Fruit fly (Drosophila melanogaster): Measurements from ENCODE around the gene CG14113.

CG14113 gene

DNA sequence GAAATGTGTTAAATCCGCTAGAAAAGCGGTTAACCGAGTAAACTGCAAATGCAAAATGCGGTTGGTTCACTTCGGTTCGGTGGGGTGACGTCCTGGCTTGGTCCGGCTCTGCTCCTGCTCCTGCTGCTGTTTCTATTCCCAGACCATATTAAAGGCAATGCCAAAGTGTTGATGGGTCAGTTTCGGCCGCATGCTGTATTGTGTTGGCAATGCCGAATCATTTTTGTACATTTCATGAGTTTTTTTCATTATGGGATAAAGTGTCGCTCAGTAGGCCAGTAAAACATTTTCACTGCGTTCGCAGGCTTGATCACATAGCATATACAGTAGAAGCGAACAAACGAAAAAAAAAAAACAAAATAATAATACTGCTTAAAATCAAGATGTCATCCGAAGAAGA, at the start of gene CG14113:
Gene CG14113 (plus strand): TSS at position 301 of the 400 bp plus-strand sequence.
- no peak for TF ChIP-seq CG17801 (GFP tag; optimal IDR thresholded peaks at IDR 0.05; ENCODE audit: partially characterized antibody)

DNA sequence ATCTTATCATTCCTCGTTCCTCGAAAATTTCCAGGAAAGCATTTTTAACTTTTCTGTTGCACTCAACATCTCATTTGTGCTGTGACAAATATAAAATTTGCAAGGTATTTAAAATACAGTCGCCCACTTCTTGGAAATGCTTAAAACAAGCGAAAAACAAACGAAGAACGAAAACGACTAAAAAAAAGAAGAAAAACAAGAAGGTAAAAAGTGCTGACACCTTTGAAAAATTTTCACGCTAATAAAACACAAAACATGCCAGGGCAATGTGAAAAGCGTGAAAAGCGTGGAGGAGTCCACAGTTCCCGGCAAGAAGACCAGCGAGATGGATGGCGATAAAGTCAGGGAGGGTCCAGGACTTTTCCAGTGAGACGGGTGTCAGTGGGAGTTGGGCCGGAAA, 46.9 kb upstream of the CG14113 start:
- peak; percentile 59 for TF ChIP-seq CG17801 (GFP tag; optimal IDR thresholded peaks at IDR 0.05; ENCODE audit: partially characterized antibody)

DNA sequence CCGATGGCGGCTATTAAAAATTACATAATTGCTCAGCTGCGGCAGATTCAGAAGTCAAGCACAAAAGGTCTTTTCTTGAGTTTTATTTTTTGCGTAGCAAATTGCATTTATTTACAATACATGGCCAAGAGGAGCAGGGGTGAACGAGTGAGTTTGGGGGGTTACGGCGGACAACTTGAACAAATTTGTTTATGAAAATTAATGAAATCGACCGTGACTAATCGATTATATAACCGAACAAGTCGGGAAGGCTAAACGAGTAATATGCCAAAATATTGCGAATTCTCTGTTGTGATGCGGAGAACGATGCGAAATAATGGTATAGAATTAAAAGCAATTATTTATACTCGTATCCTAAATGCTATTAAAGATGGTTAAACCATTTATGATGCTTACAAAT, 44.6 kb upstream of the CG14113 start:
- TF ChIP-seq CG17801 (GFP tag; optimal IDR thresholded peaks at IDR 0.05; ENCODE audit: partially characterized antibody), result no peak

DNA sequence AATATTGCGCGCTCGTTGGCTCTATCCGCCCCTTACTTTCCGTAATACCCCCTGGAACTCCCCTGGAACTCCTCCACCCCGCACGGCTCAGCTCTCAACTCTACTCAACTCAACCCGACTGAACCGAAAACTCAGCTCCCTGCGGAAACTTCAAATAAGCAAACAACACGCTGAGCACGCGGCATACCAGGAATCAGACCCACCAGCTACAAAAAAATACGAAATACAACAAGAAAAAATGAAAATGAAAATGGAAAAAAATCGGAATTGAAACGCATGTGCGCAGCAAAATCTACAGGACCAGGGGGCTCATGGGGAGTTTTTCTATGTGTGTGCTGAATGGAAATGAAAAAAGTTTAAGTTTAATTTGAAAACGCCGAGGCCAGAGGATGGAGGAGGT, 42.3 kb upstream of the CG14113 start:
- no peak for TF ChIP-seq CG17801 (GFP tag; optimal IDR thresholded peaks at IDR 0.05; ENCODE audit: partially characterized antibody)

- TF ChIP-seq CG17801 (GFP tag; optimal IDR thresholded peaks at IDR 0.05; ENCODE audit: partially characterized antibody), result no peak
Observed at dm6 chr3L:13288161-13288560, 40.8 kb upstream of the CG14113 start.

DNA sequence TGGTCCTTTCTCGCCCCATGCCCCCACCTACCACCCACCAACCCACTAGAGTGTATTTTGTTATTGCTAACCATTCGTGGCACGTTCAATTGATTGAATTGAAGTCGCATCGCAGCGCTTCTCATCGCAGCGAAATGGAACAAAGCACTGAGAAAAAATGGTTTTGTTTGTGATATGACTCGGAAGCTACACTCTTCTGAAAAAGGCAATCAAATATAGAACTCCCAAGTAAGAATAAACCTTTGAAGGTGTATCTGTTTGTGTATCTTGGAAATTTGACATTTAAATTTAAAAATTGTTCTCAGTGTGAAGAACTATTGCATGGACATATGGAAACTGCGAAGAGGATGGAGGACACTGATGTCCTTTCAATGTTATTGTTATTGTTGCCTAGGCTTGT, 33.3 kb upstream of the CG14113 start:
- no peak for TF ChIP-seq CG17801 (GFP tag; optimal IDR thresholded peaks at IDR 0.05; ENCODE audit: partially characterized antibody)

DNA sequence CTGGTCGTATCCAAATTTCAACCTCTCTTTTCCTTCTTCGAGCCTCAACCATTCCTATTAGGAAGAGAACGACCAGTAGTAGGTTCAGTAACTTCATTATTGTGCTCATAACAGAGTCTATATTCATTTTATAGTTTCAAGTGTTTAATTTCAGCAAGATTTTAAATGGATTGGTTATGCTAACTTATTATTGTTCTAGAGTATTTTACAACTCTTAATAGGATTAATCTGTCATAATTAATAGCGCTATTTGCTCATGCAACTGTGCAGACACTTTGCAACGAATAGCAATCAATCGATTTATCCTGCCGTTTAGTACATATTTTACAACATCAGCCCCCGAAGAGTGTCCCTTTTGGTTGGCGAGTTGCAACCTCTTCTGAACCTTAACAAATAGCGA, 32.2 kb upstream of the CG14113 start, which contains the start of gene Sfp70A4:
Gene Sfp70A4 (minus strand): TSS at position 101 of the 400 bp plus-strand sequence.
- TF ChIP-seq CG17801 (GFP tag; optimal IDR thresholded peaks at IDR 0.05; ENCODE audit: partially characterized antibody), result no peak

- TF ChIP-seq CG17801 (GFP tag; optimal IDR thresholded peaks at IDR 0.05; ENCODE audit: partially characterized antibody), result no peak
Observed at dm6 chr3L:13298923-13299322, 30.0 kb upstream of the CG14113 start, which contains the start of gene CG42481. TSS of gene CG42481 (minus strand) at chr3L:13299023.

DNA sequence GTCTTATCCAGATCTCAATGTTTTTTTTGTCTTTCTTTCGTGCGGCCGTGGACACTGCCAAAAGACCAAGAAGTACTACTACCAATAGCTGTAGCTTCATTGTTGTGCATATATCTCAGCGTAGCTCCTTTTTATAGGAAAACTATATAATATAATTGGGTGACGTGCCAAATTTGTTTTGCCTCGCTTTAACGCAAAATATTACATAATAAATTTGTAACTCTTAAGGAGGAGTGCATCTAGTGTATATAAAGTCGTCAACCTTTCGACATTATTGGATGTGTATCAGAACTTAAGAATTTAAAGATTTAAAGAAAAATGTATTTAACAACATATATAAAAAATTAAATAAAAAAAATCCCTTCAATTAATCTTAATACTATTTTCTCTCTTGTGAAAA, 28.9 kb upstream of the CG14113 start, which contains the start of gene CG43147:
Gene CG43147 (minus strand): TSS at position 101 of the 400 bp plus-strand sequence.
- no peak for TF ChIP-seq CG17801 (GFP tag; optimal IDR thresholded peaks at IDR 0.05; ENCODE audit: partially characterized antibody)

- no peak for TF ChIP-seq CG17801 (GFP tag; optimal IDR thresholded peaks at IDR 0.05; ENCODE audit: partially characterized antibody)
Observed at dm6 chr3L:13301335-13301734, 27.6 kb upstream of the CG14113 start, which contains the start of gene SP. TSS of gene SP (plus strand) at chr3L:13301635.

- TF ChIP-seq CG17801 (GFP tag; optimal IDR thresholded peaks at IDR 0.05; ENCODE audit: partially characterized antibody), result no peak
Observed at dm6 chr3L:13301787-13302186, 27.1 kb upstream of the CG14113 start.

dm6 chr3L:13312250-13312649, 16.7 kb upstream of the CG14113 start:
- TF ChIP-seq CG17801 (GFP tag; optimal IDR thresholded peaks at IDR 0.05; ENCODE audit: partially characterized antibody), result no peak

dm6 chr3L:13348733-13349132, 19.8 kb downstream of the CG14113 start, which contains the start of gene CG17687:
TSS of gene CG17687 (plus strand) at chr3L:13349033.
- no peak for TF ChIP-seq CG17801 (GFP tag; optimal IDR thresholded peaks at IDR 0.05; ENCODE audit: partially characterized antibody)

DNA sequence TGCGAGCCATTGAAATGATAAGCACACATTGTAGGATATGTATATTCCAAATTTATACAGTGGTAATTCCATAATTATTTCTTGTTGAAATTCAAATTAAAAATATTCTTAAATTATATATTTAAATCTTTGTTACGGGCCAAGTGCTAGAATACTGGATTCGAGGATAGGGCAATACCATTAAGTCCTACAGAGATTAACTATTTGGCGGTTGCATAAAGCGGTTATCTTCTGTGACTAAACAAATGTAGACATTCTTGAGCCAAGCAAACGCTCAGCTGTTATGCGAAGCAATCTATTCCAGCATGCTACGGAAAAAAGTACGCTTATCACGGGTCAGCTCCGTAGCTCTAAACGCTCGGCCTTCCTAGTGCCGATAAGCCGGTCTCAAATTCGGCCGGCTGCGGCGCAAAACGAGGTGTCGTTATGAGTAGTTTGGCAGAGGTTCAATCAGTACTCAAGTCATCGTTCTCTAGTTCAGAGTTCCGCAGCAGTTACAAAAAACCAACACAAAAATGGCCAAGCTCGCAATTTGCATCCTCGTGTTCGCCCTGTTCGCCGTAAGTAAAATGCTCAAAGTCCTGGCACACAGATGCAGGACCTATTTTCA, 27.3 kb downstream of the CG14113 start, which contains the start of gene Nplp2:
Gene Nplp2 (plus strand): TSS at position 293 of the 610 bp plus-strand sequence.
- no peak for TF ChIP-seq CG17801 (GFP tag; optimal IDR thresholded peaks at IDR 0.05; ENCODE audit: partially characterized antibody)

- TF ChIP-seq CG17801 (GFP tag; optimal IDR thresholded peaks at IDR 0.05; ENCODE audit: partially characterized antibody), result no peak
Observed at dm6 chr3L:13377657-13378056, 48.7 kb downstream of the CG14113 start, which contains the start of gene CG14111. TSS of gene CG14111 (plus strand) at chr3L:13377957.

DNA sequence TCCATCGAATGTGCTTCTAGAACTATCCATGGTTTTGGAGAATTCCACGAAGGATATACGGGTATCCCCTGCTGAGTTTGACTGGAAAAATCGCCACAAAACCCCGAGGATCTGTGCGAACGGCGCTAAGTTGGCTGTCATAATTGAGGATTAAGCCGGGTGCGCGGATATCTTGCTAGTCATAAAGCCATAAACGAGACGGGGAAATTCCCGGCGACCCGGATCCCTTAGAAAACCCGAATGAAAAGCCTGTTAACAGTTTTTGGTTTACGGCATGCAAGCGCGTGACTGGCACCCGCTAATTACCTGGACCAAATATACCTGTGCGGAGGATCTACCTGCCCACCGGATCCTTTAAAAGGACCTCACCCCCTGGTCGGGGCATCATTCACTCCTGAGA, 49.3 kb downstream of the CG14113 start, which contains the start of gene SNCF:
Gene SNCF (plus strand): TSS at position 382 of the 400 bp plus-strand sequence.
- no peak for TF ChIP-seq CG17801 (GFP tag; optimal IDR thresholded peaks at IDR 0.05; ENCODE audit: partially characterized antibody)

Measured in ovary, adult (tissue).